Worm (Caenorhabditis elegans): Measurements from ENCODE around the gene Y73B6BL.27.
A peak's percentile ranks its signal among the peaks of the same experiment; 100 is the strongest.

The Y73B6BL.27 gene

ce11 chrIV:6480221-6480620, 7.2 kb upstream of the Y73B6BL.27 start, which contains the start of gene tyr-6:
Gene tyr-6 (plus strand): TSS chrIV:6480521.
- no peak for TF ChIP-seq him-1 (tag; optimal IDR thresholded peaks at IDR 0.05)
- TF ChIP-seq dao-5 (tag; optimal IDR thresholded peaks at IDR 0.05) = no peak
- TF ChIP-seq W03F9.2 (tag; optimal IDR thresholded peaks at IDR 0.05) = no peak

DNA sequence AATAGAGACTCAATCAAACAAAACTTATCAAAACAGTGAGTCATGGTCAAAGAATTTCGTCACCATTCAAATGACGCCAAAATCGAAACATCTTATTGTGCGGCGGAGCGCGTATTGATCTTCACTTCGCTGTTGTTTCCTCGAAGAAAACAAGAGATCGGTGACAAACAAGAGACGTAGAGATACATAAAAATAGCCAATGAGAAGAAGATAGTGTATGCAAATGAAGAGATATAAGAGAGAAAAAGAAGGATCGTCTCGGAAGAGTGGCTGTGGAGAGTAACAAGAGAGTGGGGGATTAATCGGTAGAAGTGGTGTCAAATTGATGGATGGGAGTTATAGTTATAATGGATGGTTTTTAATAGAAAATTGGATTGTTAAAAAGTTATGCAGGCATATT, 1.7 kb upstream of the Y73B6BL.27 start:
- TF ChIP-seq him-1 (tag; optimal IDR thresholded peaks at IDR 0.05) (no peak), W03F9.2 (tag; optimal IDR thresholded peaks at IDR 0.05) (no peak), dao-5 (tag; optimal IDR thresholded peaks at IDR 0.05) (no peak)

DNA sequence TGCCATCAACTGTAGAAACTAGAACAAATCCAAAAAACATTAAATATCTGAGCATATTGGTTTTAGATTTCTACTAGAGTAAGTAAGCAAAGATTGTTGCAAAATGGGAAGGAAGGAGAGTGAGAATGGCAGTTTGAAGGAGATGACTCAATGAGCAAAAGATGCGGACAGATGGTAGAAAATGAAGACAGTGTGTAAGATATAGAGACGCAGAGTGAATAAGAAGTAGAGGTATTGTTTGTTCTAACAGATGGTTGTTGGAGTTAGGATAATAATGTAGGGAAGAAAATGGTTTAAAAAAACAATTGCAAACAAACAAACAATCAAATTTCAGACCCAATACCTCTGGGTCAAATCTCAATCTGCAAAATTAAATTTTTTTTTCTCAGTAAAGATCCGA, 1.8 kb downstream of the Y73B6BL.27 start, which contains the start of gene tmed-13:
tmed-13 (minus strand) TSS at position 169 of the 400 bp plus-strand sequence.
- TF ChIP-seq him-1 (tag; optimal IDR thresholded peaks at IDR 0.05) (no peak), dao-5 (tag; optimal IDR thresholded peaks at IDR 0.05) (no peak), W03F9.2 (tag; optimal IDR thresholded peaks at IDR 0.05) (no peak)

DNA sequence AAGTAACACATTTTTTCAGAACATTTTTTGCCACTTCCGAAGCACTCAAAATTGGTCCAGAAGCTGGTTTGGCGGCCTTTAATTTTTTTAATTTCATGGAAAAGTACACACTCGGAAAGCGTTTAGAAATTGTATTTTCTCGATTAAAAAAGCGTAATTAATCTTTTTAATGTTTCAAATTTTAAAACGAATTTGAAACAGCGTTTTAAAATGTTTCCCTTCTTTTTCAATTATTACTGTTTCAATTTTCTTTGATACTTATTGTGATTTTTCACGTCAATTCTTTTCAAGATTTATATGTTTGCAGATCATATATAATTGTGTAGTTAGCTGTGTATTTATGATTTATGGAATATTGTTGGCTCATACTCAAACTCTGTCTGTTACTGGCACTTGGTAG, 9.0 kb downstream of the Y73B6BL.27 start, which contains the start of gene acr-25:
acr-25 (plus strand) TSS at position 301 of the 400 bp plus-strand sequence.
- TF ChIP-seq him-1 (tag; optimal IDR thresholded peaks at IDR 0.05) (no peak), W03F9.2 (tag; optimal IDR thresholded peaks at IDR 0.05) (no peak), dao-5 (tag; optimal IDR thresholded peaks at IDR 0.05) (no peak)

- TF ChIP-seq him-1 (tag; optimal IDR thresholded peaks at IDR 0.05) (no peak), dao-5 (tag; optimal IDR thresholded peaks at IDR 0.05) (no peak), W03F9.2 (tag; optimal IDR thresholded peaks at IDR 0.05) (no peak)
Measured at ce11 chrIV:6460596-6460995, 12.4 kb downstream of the Y73B6BL.27 start.

DNA sequence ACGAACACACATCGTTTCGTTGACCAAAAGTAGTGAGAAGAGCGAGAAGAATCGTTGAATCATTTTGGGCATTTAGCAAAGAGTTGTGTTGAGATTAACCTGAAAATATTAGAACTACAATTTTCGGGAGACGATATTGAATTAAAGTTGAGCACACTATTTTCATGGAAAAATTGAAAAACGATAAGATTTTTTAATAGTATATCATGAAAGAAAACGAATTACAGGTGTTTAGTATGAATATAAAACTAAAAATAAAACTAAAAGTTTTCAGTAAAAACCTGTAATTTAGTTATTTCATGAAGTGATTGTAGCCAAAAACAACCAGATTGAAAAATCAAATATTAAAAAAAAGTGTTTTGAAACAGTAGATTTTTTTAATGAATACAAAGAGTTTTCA, 15.6 kb downstream of the Y73B6BL.27 start, which contains the start of gene lgc-10:
lgc-10 (minus strand) TSS at position 101 of the 400 bp plus-strand sequence.
- TF ChIP-seq him-1 (tag; optimal IDR thresholded peaks at IDR 0.05) (no peak), W03F9.2 (tag; optimal IDR thresholded peaks at IDR 0.05) (no peak), dao-5 (tag; optimal IDR thresholded peaks at IDR 0.05) (no peak)

ce11 chrIV:6443018-6443417, 30.0 kb downstream of the Y73B6BL.27 start:
- TF ChIP-seq him-1 (tag; optimal IDR thresholded peaks at IDR 0.05) (no peak), W03F9.2 (tag; optimal IDR thresholded peaks at IDR 0.05) (no peak), dao-5 (tag; optimal IDR thresholded peaks at IDR 0.05) (no peak)

ce11 chrIV:6442016-6442618, 30.9 kb downstream of the Y73B6BL.27 start:
- TF ChIP-seq him-1 (tag; optimal IDR thresholded peaks at IDR 0.05) (no peak), dao-5 (tag; optimal IDR thresholded peaks at IDR 0.05) (no peak), W03F9.2 (tag; optimal IDR thresholded peaks at IDR 0.05) (no peak)

- TF ChIP-seq dao-5 (tag; optimal IDR thresholded peaks at IDR 0.05) = no peak
- no peak for TF ChIP-seq him-1 (tag; optimal IDR thresholded peaks at IDR 0.05)
- no peak for TF ChIP-seq W03F9.2 (tag; optimal IDR thresholded peaks at IDR 0.05)
Measured at ce11 chrIV:6441601-6442000, 31.4 kb downstream of the Y73B6BL.27 start, which contains the start of gene Y73B6BL.31. Gene Y73B6BL.31 (plus strand): TSS chrIV:6441901.

- TF ChIP-seq dao-5 (tag; optimal IDR thresholded peaks at IDR 0.05) (no peak), him-1 (tag; optimal IDR thresholded peaks at IDR 0.05) (no peak), W03F9.2 (tag; optimal IDR thresholded peaks at IDR 0.05) (no peak)
Measured at ce11 chrIV:6438051-6438450, 35.0 kb downstream of the Y73B6BL.27 start, which contains the start of gene dlc-5. Gene dlc-5 (plus strand): TSS chrIV:6438204.

DNA sequence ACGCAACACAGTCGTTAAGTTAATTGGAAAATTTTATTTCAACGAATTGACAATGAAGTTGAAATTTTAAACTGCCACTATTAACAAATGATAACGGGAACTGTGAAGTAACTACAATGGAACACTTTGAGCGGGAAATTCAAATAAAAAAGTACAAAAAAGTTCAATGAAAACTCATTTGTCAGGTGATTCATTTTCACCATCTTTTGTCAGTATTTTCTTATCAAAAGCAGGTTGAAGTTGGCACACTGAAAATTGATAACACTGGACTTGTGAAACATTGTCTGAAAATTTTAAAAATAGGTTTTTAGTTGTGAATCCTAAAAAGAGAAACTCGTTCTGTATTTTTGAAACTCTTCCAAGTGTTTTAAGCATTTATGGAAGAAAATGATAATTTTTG, 39.6 kb downstream of the Y73B6BL.27 start:
- TF ChIP-seq W03F9.2 (tag; optimal IDR thresholded peaks at IDR 0.05) (peak; percentile 2), him-1 (tag; optimal IDR thresholded peaks at IDR 0.05) (no peak)

DNA sequence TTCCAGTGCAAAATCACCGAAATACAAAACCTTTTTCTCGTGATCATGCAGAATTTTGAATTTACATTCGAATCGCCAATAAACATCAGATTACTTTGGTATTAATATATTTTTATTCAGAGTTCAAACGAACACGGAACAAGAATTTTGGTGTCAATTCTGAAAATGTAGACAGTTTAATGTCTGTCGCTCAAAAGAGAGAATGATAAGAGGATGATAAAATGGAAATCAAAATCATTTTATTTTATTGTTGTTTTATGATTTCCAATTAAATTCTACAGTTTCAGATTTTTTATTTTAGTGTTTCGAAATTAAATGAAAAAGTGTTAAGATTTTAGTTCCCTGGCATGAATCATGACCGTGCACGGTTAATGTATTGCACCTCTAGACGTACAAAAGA, 40.7 kb downstream of the Y73B6BL.27 start:
- TF ChIP-seq dao-5 (tag; optimal IDR thresholded peaks at IDR 0.05) (no peak), W03F9.2 (tag; optimal IDR thresholded peaks at IDR 0.05) (no peak), him-1 (tag; optimal IDR thresholded peaks at IDR 0.05) (no peak)

DNA sequence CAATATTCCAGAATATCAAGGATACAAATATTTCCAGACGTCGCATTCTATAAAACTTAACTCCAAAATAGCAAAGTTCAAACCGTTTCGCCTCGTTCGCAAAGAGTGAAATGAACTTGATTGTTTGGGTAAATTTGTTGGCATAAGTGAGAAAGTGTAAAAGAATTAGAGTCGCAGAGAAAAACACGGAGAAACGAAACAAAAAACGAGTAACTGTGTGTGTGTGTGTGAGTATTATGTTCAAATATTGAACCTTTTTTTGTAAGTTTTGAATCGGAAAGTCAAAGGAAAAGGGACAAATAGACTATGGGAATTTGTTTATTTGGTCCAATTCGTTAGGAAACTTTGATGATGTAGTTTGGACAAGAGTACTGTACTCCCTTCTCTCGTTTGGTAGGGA, 41.5 kb downstream of the Y73B6BL.27 start, which contains the start of gene acp-7:
acp-7 (minus strand) TSS at position 101 of the 400 bp plus-strand sequence.
- TF ChIP-seq dao-5 (tag; optimal IDR thresholded peaks at IDR 0.05) (no peak), W03F9.2 (tag; optimal IDR thresholded peaks at IDR 0.05) (no peak), him-1 (tag; optimal IDR thresholded peaks at IDR 0.05) (no peak)

ce11 chrIV:6427223-6427622, 45.8 kb downstream of the Y73B6BL.27 start:
- no peak for TF ChIP-seq him-1 (tag; optimal IDR thresholded peaks at IDR 0.05)
- no peak for TF ChIP-seq dao-5 (tag; optimal IDR thresholded peaks at IDR 0.05)
- TF ChIP-seq W03F9.2 (tag; optimal IDR thresholded peaks at IDR 0.05) = no peak

Data from whole organism, L4/young adult.